Worm (Caenorhabditis elegans) whole organism, young adult: ENCODE results near the gene F54B11.11.

Experiments used
- B0261.1 ChIP-seq: sonication (generic microtip); optimal IDR thresholded peaks from 2 replicates; lab custom pipeline; 2016; ENCODE audit warnings: mild to moderate bottlenecking, missing genetic modification characterization, moderate library complexity, missing compliant biosample characterization
- B0336.3 ChIP-seq: fragments of 200-800 bp; sonication (Bioruptor generic); IDR thresholded peaks from 2 replicates; pipeline ENCODE4 v1.3.6; 2022; ENCODE audit warnings: missing genetic modification characterization, missing compliant biosample characterization
- F33H1.4 ChIP-seq: fragments of 200-800 bp; sonication (Bioruptor generic); IDR thresholded peaks from 2 replicates; pipeline ENCODE4 v1.3.6; 2022; ENCODE audit warnings: missing genetic modification reagents, missing genetic modification characterization, missing compliant biosample characterization
- F37B4.10 ChIP-seq: fragments of 200-800 bp; sonication (Bioruptor generic); IDR thresholded peaks from 2 replicates; pipeline ENCODE4 v1.3.6; 2022; ENCODE audit warnings: missing genetic modification characterization, missing compliant biosample characterization
- K12H6.12 ChIP-seq: fragments of 200-800 bp; sonication (Bioruptor generic); optimal IDR thresholded peaks from 2 replicates; lab custom pipeline; 2018; ENCODE audit warnings: mild to moderate bottlenecking, missing genetic modification characterization, missing compliant biosample characterization
- Y53F4B.3 ChIP-seq: fragments of 200-800 bp; sonication (Bioruptor generic); IDR thresholded peaks from 2 replicates; pipeline ENCODE4 v1.3.6; 2022; ENCODE audit warnings: missing genetic modification reagents, missing genetic modification characterization, missing compliant biosample characterization
- Y53G8AR.9 ChIP-seq: fragments of 200-800 bp; sonication (Bioruptor generic); conservative IDR thresholded peaks from 2 replicates; pipeline ENCODE4 v1.3.6; 2022; ENCODE audit warnings: missing genetic modification reagents, missing genetic modification characterization, missing compliant biosample characterization
- Y79H2A.3 ChIP-seq: fragments of 200-800 bp; sonication (Bioruptor generic); conservative IDR thresholded peaks from 2 replicates; pipeline ENCODE4 v1.3.6; 2022; ENCODE audit warnings: missing genetic modification reagents, missing genetic modification characterization, missing compliant biosample characterization
- aptf-2 ChIP-seq: fragments of 200-800 bp; sonication (Bioruptor generic); conservative IDR thresholded peaks from 2 replicates; pipeline ENCODE4 v1.3.6; 2022; ENCODE audit warnings: missing genetic modification reagents, missing genetic modification characterization, missing compliant biosample characterization
- attf-3 ChIP-seq: fragments of 200-800 bp; sonication (Bioruptor generic); conservative IDR thresholded peaks from 2 replicates; pipeline ENCODE4 v1.3.6; 2022; ENCODE audit warnings: missing genetic modification reagents, missing genetic modification characterization, missing compliant biosample characterization
- attf-5 ChIP-seq: fragments of 200-800 bp; sonication (Bioruptor generic); optimal IDR thresholded peaks from 2 replicates; lab custom pipeline; 2018; ENCODE audit warnings: mild to moderate bottlenecking, missing genetic modification characterization, missing compliant biosample characterization
- attf-6 ChIP-seq: fragments of 200-800 bp; sonication (Bioruptor generic); IDR thresholded peaks from 2 replicates; pipeline ENCODE4 v1.3.6; 2022; ENCODE audit warnings: missing genetic modification reagents, missing genetic modification characterization, missing compliant biosample characterization
- ceh-40 ChIP-seq: fragments of 200-800 bp; sonication (Bioruptor generic); IDR thresholded peaks from 2 replicates; pipeline ENCODE4 v1.3.6; 2022; ENCODE audit warnings: missing genetic modification characterization, missing compliant biosample characterization
- dox-1 ChIP-seq: fragments of 200-800 bp; sonication (Bioruptor generic); IDR thresholded peaks from 2 replicates; pipeline ENCODE4 v1.3.6; 2022; ENCODE audit warnings: missing genetic modification reagents, missing genetic modification characterization, missing compliant biosample characterization
- efl-1 ChIP-seq: fragments of 150-350 bp; optimal IDR thresholded peaks from 2 replicates; lab custom pipeline; 2014; ENCODE audit warnings: missing biosample characterization, missing genetic modification reagents, missing genetic modification characterization
- egrh-3 ChIP-seq: fragments of 200-800 bp; sonication (Bioruptor generic); IDR thresholded peaks from 2 replicates; pipeline ENCODE4 v1.3.6; 2022; ENCODE audit warnings: missing genetic modification reagents, missing genetic modification characterization, missing compliant biosample characterization
- ekl-4 ChIP-seq: fragments of 200-800 bp; sonication (Bioruptor generic); IDR thresholded peaks from 2 replicates; pipeline ENCODE4 v1.3.6; 2022; ENCODE audit warnings: missing genetic modification reagents, missing genetic modification characterization, missing compliant biosample characterization
- ets-4 ChIP-seq: fragments of 200-800 bp; sonication (Bioruptor generic); optimal IDR thresholded peaks from 2 replicates; lab custom pipeline; 2018; ENCODE audit warnings: mild to moderate bottlenecking, missing genetic modification characterization, missing compliant biosample characterization
- gei-17 ChIP-seq: fragments of 200-800 bp; sonication (Bioruptor generic); optimal IDR thresholded peaks from 2 replicates; lab custom pipeline; 2018; ENCODE audit warnings: mild to moderate bottlenecking, missing genetic modification characterization, missing compliant biosample characterization
- hmg-1.2 ChIP-seq: fragments of 200-800 bp; sonication (Bioruptor generic); IDR thresholded peaks from 2 replicates; pipeline ENCODE4 v1.3.6; 2022; ENCODE audit warnings: missing genetic modification reagents, missing genetic modification characterization, missing compliant biosample characterization
- hmg-20 ChIP-seq: fragments of 200-800 bp; sonication (Bioruptor generic); IDR thresholded peaks from 2 replicates; pipeline ENCODE4 v1.3.6; 2022; ENCODE audit warnings: missing genetic modification reagents, missing genetic modification characterization, missing compliant biosample characterization
- hrde-1 ChIP-seq: sonication (generic microtip); optimal IDR thresholded peaks from 2 replicates; lab custom pipeline; 2016; ENCODE audit warnings: missing genetic modification characterization, mild to moderate bottlenecking, missing compliant biosample characterization, moderate library complexity, missing genotype, missing genetic modification reagents, borderline replicate concordance
- hsf-1 ChIP-seq: fragments of 200-800 bp; sonication (Bioruptor generic); IDR thresholded peaks from 2 replicates; pipeline ENCODE4 v1.3.6; 2022; ENCODE audit warnings: missing genetic modification reagents, missing genetic modification characterization, missing compliant biosample characterization
- let-607 ChIP-seq, 2 experiments: fragments of 200-800 bp in 1 of 2; sonication (Bioruptor generic) in 1 of 2; sonication (generic microtip) in 1 of 2; optimal IDR thresholded peaks; 2 replicates each; lab custom pipeline; 2016 to 2018; ENCODE audit warnings: mild to moderate bottlenecking in 2 of 2, missing compliant biosample characterization in 2 of 2, missing genetic modification characterization in 2 of 2, moderate library complexity in 2 of 2, missing genotype in 1 of 2
- lin-35 ChIP-seq, 3 experiments: fragments of 150-350 bp in 2 of 3; sonication (generic microtip) in 1 of 3; optimal IDR thresholded peaks; 2 replicates each; lab custom pipeline; 2014 to 2018; ENCODE audit warnings: missing biosample characterization in 3 of 3, missing genetic modification characterization in 3 of 3, missing genetic modification reagents in 3 of 3
- lir-1 ChIP-seq: fragments of 200-800 bp; sonication (Bioruptor generic); conservative IDR thresholded peaks from 2 replicates; pipeline ENCODE4 v1.3.6; 2022; ENCODE audit warnings: missing genetic modification reagents, missing genetic modification characterization, missing compliant biosample characterization
- madf-6 ChIP-seq: fragments of 200-800 bp; sonication (Bioruptor generic); IDR thresholded peaks from 2 replicates; pipeline ENCODE4 v1.3.6; 2022; ENCODE audit warnings: missing genetic modification reagents, missing genetic modification characterization, missing compliant biosample characterization
- madf-8 ChIP-seq: fragments of 200-800 bp; sonication (Bioruptor generic); conservative IDR thresholded peaks from 2 replicates; pipeline ENCODE4 v1.3.6; 2022; ENCODE audit warnings: missing genetic modification reagents, missing genetic modification characterization, missing compliant biosample characterization
- mxl-1 ChIP-seq: sonication (generic microtip); optimal IDR thresholded peaks from 2 replicates; lab custom pipeline; 2016; ENCODE audit warnings: missing genetic modification characterization, missing compliant biosample characterization
- nfya-1 ChIP-seq: sonication (generic microtip); optimal IDR thresholded peaks from 2 replicates; lab custom pipeline; 2017; ENCODE audit warnings: antibody characterized with exemption, missing compliant biosample characterization, missing genetic modification characterization, borderline replicate concordance; ENCODE audit not compliant: insufficient read depth
- nfyb-1 ChIP-seq: fragments of 200-800 bp; sonication (Bioruptor generic); IDR thresholded peaks from 2 replicates; pipeline ENCODE4 v1.3.6; 2022; ENCODE audit warnings: missing genetic modification reagents, missing genetic modification characterization, missing compliant biosample characterization
- nhr-179 ChIP-seq: sonication (generic microtip); optimal IDR thresholded peaks from 2 replicates; lab custom pipeline; 2016; ENCODE audit warnings: mild to moderate bottlenecking, missing genetic modification characterization, missing compliant biosample characterization
- nhr-27 ChIP-seq: fragments of 200-800 bp; sonication (Bioruptor generic); optimal IDR thresholded peaks from 2 replicates; lab custom pipeline; 2018; ENCODE audit warnings: mild to moderate bottlenecking, missing genetic modification characterization, moderate library complexity, missing compliant biosample characterization
- nhr-80 ChIP-seq: sonication (generic microtip); optimal IDR thresholded peaks from 2 replicates; lab custom pipeline; 2016; ENCODE audit warnings: missing genetic modification characterization, missing compliant biosample characterization
- pbrm-1 ChIP-seq: fragments of 200-800 bp; sonication (Bioruptor generic); IDR thresholded peaks from 2 replicates; pipeline ENCODE4 v1.3.6; 2022; ENCODE audit warnings: missing genetic modification reagents, missing genetic modification characterization, missing compliant biosample characterization
- snpc-3.4 ChIP-seq: sonication (generic microtip); optimal IDR thresholded peaks from 2 replicates; lab custom pipeline; 2017; ENCODE audit warnings: missing genetic modification characterization, mild to moderate bottlenecking, missing compliant biosample characterization, antibody characterized with exemption, moderate library complexity, missing genotype, missing genetic modification reagents
- somi-1 ChIP-seq: fragments of 200-800 bp; sonication (Bioruptor generic); optimal IDR thresholded peaks from 2 replicates; lab custom pipeline; 2018; ENCODE audit warnings: mild to moderate bottlenecking, missing genetic modification characterization, missing compliant biosample characterization
- tbp1 ChIP-seq: fragments of 200-800 bp; sonication (Bioruptor generic); optimal IDR thresholded peaks from 2 replicates; lab custom pipeline; 2018; ENCODE audit warnings: mild to moderate bottlenecking, missing genetic modification characterization, missing compliant biosample characterization
- unc-62 ChIP-seq: fragments of 150-350 bp; optimal IDR thresholded peaks from 2 replicates; lab custom pipeline; 2014; ENCODE audit warnings: missing biosample characterization, missing genetic modification reagents, missing genetic modification characterization
- zfh-2 ChIP-seq: fragments of 200-800 bp; sonication (Bioruptor generic); conservative IDR thresholded peaks from 2 replicates; pipeline ENCODE4 v1.3.6; 2022; ENCODE audit warnings: missing genetic modification reagents, missing genetic modification characterization, missing compliant biosample characterization
- ztf-22 ChIP-seq: fragments of 200-800 bp; sonication (Bioruptor generic); optimal IDR thresholded peaks from 2 replicates; lab custom pipeline; 2018; ENCODE audit warnings: mild to moderate bottlenecking, missing genetic modification characterization, moderate library complexity, missing compliant biosample characterization
- ztf-28 ChIP-seq: fragments of 200-800 bp; sonication (Bioruptor generic); IDR thresholded peaks from 2 replicates; pipeline ENCODE4 v1.3.6; 2022; ENCODE audit warnings: missing genetic modification reagents, missing genetic modification characterization, missing compliant biosample characterization

F54B11.11 gene

ce11 chrX:13598021-13598499, 19.5 kb downstream of the F54B11.11 start, which contains the start of gene bra-1:
bra-1 (plus strand) TSS chrX:13598449.
- TF ChIP-seq dox-1 (GFP tag; lab: Robert Waterston, UW), result peak; percentile 50; the same call in 1 of the 2 replicates
- no peak for TF ChIP-seq B0261.1
- 0 out of 2 replicates have a peak, but pooled peaks have one; percentile 19 for TF ChIP-seq ceh-40
- TF ChIP-seq gei-17 (GFP tag; lab: Kevin White, UChicago), result no peak
- TF ChIP-seq hrde-1, result no peak
- peak; percentile 54 for TF ChIP-seq nhr-80 (tag; lab: Kevin White, UChicago)
- TF ChIP-seq nfya-1 (tag; lab: Kevin White, UChicago), result no peak
- peak; percentile 35 for TF ChIP-seq attf-5
- no peak for TF ChIP-seq snpc-3.4 (tag; lab: Kevin White, UChicago)
- peak in 1 of 3 experiments; percentile 40 for TF ChIP-seq lin-35 (GFP tag; optimal IDR thresholded peaks at IDR 0.05; lab: Kevin White, UChicago)
- TF ChIP-seq K12H6.12, result peak; percentile 6
- TF ChIP-seq attf-3, result peak; percentile 89
- peak; percentile 40; the same call in 1 of the 2 replicates for TF ChIP-seq zfh-2 (GFP tag; lab: Robert Waterston, UW)

ce11 chrX:13600136-13600535, 21.6 kb downstream of the F54B11.11 start, which contains the start of gene F54B11.7:
F54B11.7 (plus strand) TSS chrX:13600436.
- no peak for TF ChIP-seq hsf-1 (GFP tag; lab: Robert Waterston, UW)
- TF ChIP-seq pbrm-1 (GFP tag; lab: Robert Waterston, UW), result no peak
- no peak for TF ChIP-seq nhr-179 (tag; lab: Kevin White, UChicago)
- TF ChIP-seq F33H1.4 (GFP tag; lab: Robert Waterston, UW), result no peak
- no peak for TF ChIP-seq F37B4.10 (GFP tag; lab: Robert Waterston, UW)
- no peak for TF ChIP-seq attf-6 (GFP tag; lab: Robert Waterston, UW)
- no peak for TF ChIP-seq hmg-20 (GFP tag; lab: Robert Waterston, UW)
- TF ChIP-seq ets-4, result no peak
- TF ChIP-seq ztf-22 (GFP tag; lab: Kevin White, UChicago), result no peak
- TF ChIP-seq aptf-2 (GFP tag; lab: Robert Waterston, UW), result no peak
- TF ChIP-seq lir-1, result no peak
- no peak for TF ChIP-seq let-607 (tag; optimal IDR thresholded peaks at IDR 0.05; lab: Kevin White, UChicago)
- TF ChIP-seq Y53F4B.3 (GFP tag; lab: Robert Waterston, UW), result no peak
- TF ChIP-seq tbp1 (GFP tag; lab: Kevin White, UChicago), result no peak
- no peak for TF ChIP-seq nhr-27 (tag; lab: Kevin White, UChicago)
- no peak for TF ChIP-seq K12H6.12
- no peak for TF ChIP-seq Y79H2A.3 (GFP tag; lab: Robert Waterston, UW)
- no peak for TF ChIP-seq lin-35 (GFP tag; optimal IDR thresholded peaks at IDR 0.05; lab: Kevin White, UChicago)

- peak; percentile 14; the same call in 1 of the 2 replicates for TF ChIP-seq ekl-4 (GFP tag; lab: Robert Waterston, UW)
- no peak for TF ChIP-seq madf-8
Measured at ce11 chrX:13603826-13604225, 25.2 kb downstream of the F54B11.11 start, which contains the start of gene F54B11.8. F54B11.8 (minus strand) TSS chrX:13603926.

- TF ChIP-seq efl-1 (GFP tag; lab: Kevin White, UChicago) (no peak), tbp1 (GFP tag; lab: Kevin White, UChicago) (no peak), Y53G8AR.9 (GFP tag; lab: Robert Waterston, UW) (no peak), Y53F4B.3 (GFP tag; lab: Robert Waterston, UW) (no peak), somi-1 (GFP tag; lab: Kevin White, UChicago) (no peak), madf-6 (GFP tag; lab: Robert Waterston, UW) (no peak), unc-62 (GFP tag; lab: Kevin White, UChicago) (no peak), mxl-1 (tag; lab: Kevin White, UChicago) (no peak), attf-3 (no peak), lin-35 (GFP tag; optimal IDR thresholded peaks at IDR 0.05; lab: Kevin White, UChicago) (no peak), ekl-4 (GFP tag; lab: Robert Waterston, UW) (no peak), egrh-3 (no peak), let-607 (tag; optimal IDR thresholded peaks at IDR 0.05; lab: Kevin White, UChicago) (no peak), nfyb-1 (GFP tag; lab: Robert Waterston, UW) (no peak), hmg-1.2 (GFP tag; lab: Robert Waterston, UW) (no peak), pbrm-1 (GFP tag; lab: Robert Waterston, UW) (no peak), B0336.3 (GFP tag; lab: Robert Waterston, UW) (no peak), ztf-28 (GFP tag; lab: Robert Waterston, UW) (no peak)
Measured at ce11 chrX:13604946-13605617, 26.5 kb downstream of the F54B11.11 start, which contains the start of gene F54B11.9. F54B11.9 (plus strand) TSS chrX:13605567.
